Fruit fly (Drosophila melanogaster) whole organism, adult: ENCODE measurements around the gene Dnah3.

ENCODE experiments used
- CG11617 ChIP-seq: fragments of 200-800 bp; sonication (Bioruptor generic); optimal IDR thresholded peaks from 2 replicates; lab custom pipeline; 2017; ENCODE audit warnings: mild to moderate bottlenecking, missing biosample characterization, missing genetic modification reagents, missing genetic modification characterization
- CG12768 ChIP-seq: fragments of 200-800 bp; sonication (Bioruptor generic); optimal IDR thresholded peaks from 2 replicates; lab custom pipeline; 2017; ENCODE audit warnings: missing biosample characterization, missing genetic modification characterization, mild to moderate bottlenecking, moderate library complexity, missing genetic modification reagents
- CG14711 ChIP-seq: fragments of 200-800 bp; sonication (Bioruptor generic); optimal IDR thresholded peaks from 2 replicates; lab custom pipeline; 2018; ENCODE audit warnings: missing biosample characterization, mild to moderate bottlenecking, missing genetic modification characterization, moderate library complexity
- CG1620 ChIP-seq: fragments of 200-800 bp; sonication (Bioruptor generic); optimal IDR thresholded peaks from 2 replicates; lab custom pipeline; 2016; ENCODE audit warnings: missing biosample characterization, missing genetic modification characterization
- CG33017 ChIP-seq: fragments of 200-800 bp; sonication (Bioruptor generic); optimal IDR thresholded peaks from 2 replicates; lab custom pipeline; 2018; ENCODE audit warnings: missing biosample characterization, mild to moderate bottlenecking, missing genetic modification characterization, moderate library complexity
- CG5204 ChIP-seq: fragments of 200-800 bp; sonication (Bioruptor generic); optimal IDR thresholded peaks from 2 replicates; lab custom pipeline; 2016; ENCODE audit warnings: missing biosample characterization, missing genetic modification characterization
- CG7045 ChIP-seq: fragments of 200-800 bp; sonication (Bioruptor generic); optimal IDR thresholded peaks from 2 replicates; lab custom pipeline; 2017; ENCODE audit warnings: missing biosample characterization, mild to moderate bottlenecking, missing genetic modification characterization
- CG7101 ChIP-seq: fragments of 200-800 bp; sonication (Bioruptor generic); optimal IDR thresholded peaks from 2 replicates; lab custom pipeline; 2018; ENCODE audit warnings: missing biosample characterization, mild to moderate bottlenecking, missing genetic modification characterization, moderate library complexity
- Clk ChIP-seq: fragments of 200-800 bp; sonication (Bioruptor generic); optimal IDR thresholded peaks from 2 replicates; lab custom pipeline; 2017; ENCODE audit warnings: missing biosample characterization, missing genetic modification characterization
- Crg-1 ChIP-seq: fragments of 200-800 bp; sonication (Bioruptor generic); optimal IDR thresholded peaks from 2 replicates; lab custom pipeline; 2016; ENCODE audit warnings: missing biosample characterization, missing genetic modification characterization
- Hr96 ChIP-seq: fragments of 200-800 bp; sonication (Bioruptor generic); optimal IDR thresholded peaks from 2 replicates; lab custom pipeline; 2016; ENCODE audit warnings: missing biosample characterization, missing genetic modification characterization
- Mnt ChIP-seq: fragments of 200-800 bp; sonication (Bioruptor generic); optimal IDR thresholded peaks from 2 replicates; lab custom pipeline; 2016; ENCODE audit warnings: missing biosample characterization, mild to moderate bottlenecking, missing genetic modification characterization
- bab1 ChIP-seq: fragments of 200-800 bp; sonication (Bioruptor generic); optimal IDR thresholded peaks from 3 replicates; lab custom pipeline; 2019; ENCODE audit warnings: missing biosample characterization, mild to moderate bottlenecking, missing genetic modification characterization, moderate library complexity
- cic ChIP-seq: fragments of 200-800 bp; sonication (Bioruptor generic); optimal IDR thresholded peaks from 2 replicates; lab custom pipeline; 2017; ENCODE audit warnings: missing biosample characterization, mild to moderate bottlenecking, missing genetic modification characterization, moderate library complexity
- cnc ChIP-seq, 2 experiments: fragments of >200 bp; optimal IDR thresholded peaks; 2 replicates each; lab custom pipeline; 2017
- kay ChIP-seq: fragments of 200-800 bp; sonication (Bioruptor generic); peaks from one replicate; lab custom pipeline; 2016; ENCODE audit warnings: missing biosample characterization, missing genetic modification characterization, borderline replicate concordance
- ovo ChIP-seq: fragments of 200-800 bp; sonication (Bioruptor generic); optimal IDR thresholded peaks from 2 replicates; lab custom pipeline; 2016; ENCODE audit warnings: missing biosample characterization, missing genetic modification characterization
- pad ChIP-seq: fragments of 200-800 bp; sonication (Bioruptor generic); optimal IDR thresholded peaks from 3 replicates; lab custom pipeline; 2017; ENCODE audit warnings: missing biosample characterization, missing genetic modification characterization, mild to moderate bottlenecking, moderate library complexity, missing genetic modification reagents
- tj ChIP-seq: fragments of 200-800 bp; sonication (Bioruptor generic); optimal IDR thresholded peaks from 3 replicates; lab custom pipeline; 2017; ENCODE audit warnings: missing biosample characterization, mild to moderate bottlenecking, missing genetic modification characterization, moderate library complexity
- toe ChIP-seq: fragments of 200-800 bp; sonication (Bioruptor generic); optimal IDR thresholded peaks from 2 replicates; lab custom pipeline; 2016; ENCODE audit warnings: missing biosample characterization, missing genetic modification characterization

The Dnah3 gene

dm6 chr3L:4835005-4835404 lies 26.1 kb upstream of the Dnah3 start:
- TF ChIP-seq ovo (GFP tag; lab: Kevin White, UChicago) (no peak), CG7101 (tag; lab: Kevin White, UChicago) (no peak), Crg-1 (GFP tag; lab: Kevin White, UChicago) (no peak), CG11617 (GFP tag; lab: Kevin White, UChicago) (no peak), cnc (optimal IDR thresholded peaks at IDR 0.05; lab: Kevin White, UChicago) (no peak), CG7045 (GFP tag; lab: Kevin White, UChicago) (no peak), bab1 (GFP tag; lab: Kevin White, UChicago) (no peak), toe (GFP tag; lab: Kevin White, UChicago) (no peak), CG12768 (GFP tag; lab: Kevin White, UChicago) (no peak), CG14711 (no peak), Mnt (GFP tag; lab: Kevin White, UChicago) (no peak), Hr96 (GFP tag; lab: Kevin White, UChicago) (no peak), Clk (GFP tag; lab: Kevin White, UChicago) (no peak), pad (GFP tag; lab: Kevin White, UChicago) (no peak), CG1620 (GFP tag; lab: Kevin White, UChicago) (no peak), CG5204 (no peak), CG33017 (tag; lab: Kevin White, UChicago) (no peak), tj (no peak), kay (GFP tag; lab: Kevin White, UChicago) (no peak), cic (GFP tag; lab: Kevin White, UChicago) (no peak)

- no peak for TF ChIP-seq CG7101 (tag; lab: Kevin White, UChicago)
- TF ChIP-seq CG11617 (GFP tag; lab: Kevin White, UChicago) = no peak
- no peak for TF ChIP-seq CG12768 (GFP tag; lab: Kevin White, UChicago)
- no peak for TF ChIP-seq CG33017 (tag; lab: Kevin White, UChicago)
- no peak for TF ChIP-seq cnc (optimal IDR thresholded peaks at IDR 0.05; lab: Kevin White, UChicago)
- TF ChIP-seq toe (GFP tag; lab: Kevin White, UChicago) = no peak
- TF ChIP-seq CG1620 (GFP tag; lab: Kevin White, UChicago) = no peak
- no peak for TF ChIP-seq tj
- TF ChIP-seq bab1 (GFP tag; lab: Kevin White, UChicago) = no peak
- no peak for TF ChIP-seq CG14711
Observed at dm6 chr3L:4836353-4836752, 24.7 kb upstream of the Dnah3 start.

dm6 chr3L:4840039-4840939 lies 20.8 kb upstream of the Dnah3 start, which contains the start of gene CG13707:
TSS of gene CG13707 (minus strand) at chr3L:4840108.
- TF ChIP-seq Crg-1 (GFP tag; lab: Kevin White, UChicago) (no peak), pad (GFP tag; lab: Kevin White, UChicago) (peak; percentile 99), CG7045 (GFP tag; lab: Kevin White, UChicago) (no peak), CG14711 (no peak)

- TF ChIP-seq Hr96 (GFP tag; lab: Kevin White, UChicago) (no peak), Mnt (GFP tag; lab: Kevin White, UChicago) (no peak), toe (GFP tag; lab: Kevin White, UChicago) (no peak)
Observed at dm6 chr3L:4842710-4843109, 18.4 kb upstream of the Dnah3 start.

dm6 chr3L:4843428-4843827 lies 17.6 kb upstream of the Dnah3 start:
- TF ChIP-seq CG5204 (no peak), toe (GFP tag; lab: Kevin White, UChicago) (no peak), CG12768 (GFP tag; lab: Kevin White, UChicago) (no peak), ovo (GFP tag; lab: Kevin White, UChicago) (no peak), bab1 (GFP tag; lab: Kevin White, UChicago) (no peak), pad (GFP tag; lab: Kevin White, UChicago) (no peak), cic (GFP tag; lab: Kevin White, UChicago) (no peak), Mnt (GFP tag; lab: Kevin White, UChicago) (no peak), CG7101 (tag; lab: Kevin White, UChicago) (no peak), Hr96 (GFP tag; lab: Kevin White, UChicago) (no peak), Crg-1 (GFP tag; lab: Kevin White, UChicago) (no peak), tj (no peak), CG7045 (GFP tag; lab: Kevin White, UChicago) (no peak), CG33017 (tag; lab: Kevin White, UChicago) (no peak), cnc (optimal IDR thresholded peaks at IDR 0.05; lab: Kevin White, UChicago) (no peak), CG1620 (GFP tag; lab: Kevin White, UChicago) (no peak), CG11617 (GFP tag; lab: Kevin White, UChicago) (no peak), kay (GFP tag; lab: Kevin White, UChicago) (no peak), Clk (GFP tag; lab: Kevin White, UChicago) (no peak), CG14711 (no peak)

- TF ChIP-seq CG33017 (tag; lab: Kevin White, UChicago) = no peak
- TF ChIP-seq Crg-1 (GFP tag; lab: Kevin White, UChicago) = no peak
- no peak for TF ChIP-seq toe (GFP tag; lab: Kevin White, UChicago)
- no peak for TF ChIP-seq CG7101 (tag; lab: Kevin White, UChicago)
- no peak for TF ChIP-seq Mnt (GFP tag; lab: Kevin White, UChicago)
Observed at dm6 chr3L:4844792-4845191, 16.3 kb upstream of the Dnah3 start.
